Fruit fly (Drosophila melanogaster): Measurements from ENCODE around the gene CG5895.

- TF ChIP-seq toe (GFP tag; optimal IDR thresholded peaks at IDR 0.05) (peak; percentile 36), bab1 (GFP tag; optimal IDR thresholded peaks at IDR 0.05) (peak; percentile 30), kay (GFP tag; ENCODE audit: borderline replicate concordance) (peak; percentile 93), Clk (GFP tag; optimal IDR thresholded peaks at IDR 0.05) (no peak), CG14711 (tag; optimal IDR thresholded peaks at IDR 0.05) (peak; percentile 28), CG5204 (GFP tag; optimal IDR thresholded peaks at IDR 0.05) (no peak), CG7045 (GFP tag; optimal IDR thresholded peaks at IDR 0.05) (no peak), CG7101 (tag; optimal IDR thresholded peaks at IDR 0.05) (peak; percentile 49), CG12768 (GFP tag; optimal IDR thresholded peaks at IDR 0.05) (peak; percentile 76), pad (GFP tag; optimal IDR thresholded peaks at IDR 0.05) (no peak), cic (GFP tag; optimal IDR thresholded peaks at IDR 0.05) (peak; percentile 97)
Observed at dm6 chr3L:16046387-16047066, 11.2 kb downstream of the CG5895 start.
